Worm (Caenorhabditis elegans): ENCODE measurements around the gene B0285.3.

Gene B0285.3

ce11 chrIII:4343070-4343469 lies at the start of gene B0285.3, which contains the start of gene lcmt-1:
Gene B0285.3 (minus strand): TSS chrIII:4343336.
Gene lcmt-1 (plus strand): TSS chrIII:4343446.
- TF ChIP-seq dao-5 (tag; optimal IDR thresholded peaks at IDR 0.05) (no peak), W03F9.2 (tag; optimal IDR thresholded peaks at IDR 0.05) (peak; percentile 55), him-1 (tag; optimal IDR thresholded peaks at IDR 0.05) (no peak)

ce11 chrIII:4391938-4392337 lies 48.8 kb upstream of the B0285.3 start:
- no peak for TF ChIP-seq dao-5 (tag; optimal IDR thresholded peaks at IDR 0.05)
- TF ChIP-seq him-1 (tag; optimal IDR thresholded peaks at IDR 0.05), result no peak
- TF ChIP-seq W03F9.2 (tag; optimal IDR thresholded peaks at IDR 0.05), result no peak

ce11 chrIII:4391319-4391718 lies 48.2 kb upstream of the B0285.3 start:
- TF ChIP-seq him-1 (tag; optimal IDR thresholded peaks at IDR 0.05) (no peak), W03F9.2 (tag; optimal IDR thresholded peaks at IDR 0.05) (no peak), dao-5 (tag; optimal IDR thresholded peaks at IDR 0.05) (no peak)

- no peak for TF ChIP-seq W03F9.2 (tag; optimal IDR thresholded peaks at IDR 0.05)
- TF ChIP-seq him-1 (tag; optimal IDR thresholded peaks at IDR 0.05), result no peak
- TF ChIP-seq dao-5 (tag; optimal IDR thresholded peaks at IDR 0.05), result no peak
Measured at ce11 chrIII:4390421-4390820, 47.3 kb upstream of the B0285.3 start.

- TF ChIP-seq him-1 (tag; optimal IDR thresholded peaks at IDR 0.05) (no peak), W03F9.2 (tag; optimal IDR thresholded peaks at IDR 0.05) (no peak)
Measured at ce11 chrIII:4384487-4384886, 41.4 kb upstream of the B0285.3 start, which contains the start of gene pals-28. Gene pals-28 (plus strand): TSS chrIII:4384787.

ce11 chrIII:4382118-4382517 lies 39.0 kb upstream of the B0285.3 start:
- TF ChIP-seq him-1 (tag; optimal IDR thresholded peaks at IDR 0.05) (no peak), W03F9.2 (tag; optimal IDR thresholded peaks at IDR 0.05) (no peak), dao-5 (tag; optimal IDR thresholded peaks at IDR 0.05) (no peak)

ce11 chrIII:4381343-4381742 lies 38.2 kb upstream of the B0285.3 start, which contains the start of gene pals-27:
Gene pals-27 (plus strand): TSS chrIII:4381643.
- TF ChIP-seq dao-5 (tag; optimal IDR thresholded peaks at IDR 0.05) (no peak), W03F9.2 (tag; optimal IDR thresholded peaks at IDR 0.05) (no peak), him-1 (tag; optimal IDR thresholded peaks at IDR 0.05) (no peak)

ce11 chrIII:4380835-4381234 lies 37.7 kb upstream of the B0285.3 start:
- TF ChIP-seq dao-5 (tag; optimal IDR thresholded peaks at IDR 0.05) (no peak), him-1 (tag; optimal IDR thresholded peaks at IDR 0.05) (no peak), W03F9.2 (tag; optimal IDR thresholded peaks at IDR 0.05) (no peak)

ce11 chrIII:4379717-4380116 lies 36.6 kb upstream of the B0285.3 start, which contains the start of gene B0284.3:
Gene B0284.3 (minus strand): TSS chrIII:4379817.
- no peak for TF ChIP-seq W03F9.2 (tag; optimal IDR thresholded peaks at IDR 0.05)
- TF ChIP-seq him-1 (tag; optimal IDR thresholded peaks at IDR 0.05), result no peak
- no peak for TF ChIP-seq dao-5 (tag; optimal IDR thresholded peaks at IDR 0.05)

ce11 chrIII:4374854-4375253 lies 31.7 kb upstream of the B0285.3 start, which contains the start of gene pals-26:
Gene pals-26 (plus strand): TSS chrIII:4375154.
- TF ChIP-seq W03F9.2 (tag; optimal IDR thresholded peaks at IDR 0.05) (no peak), dao-5 (tag; optimal IDR thresholded peaks at IDR 0.05) (no peak), him-1 (tag; optimal IDR thresholded peaks at IDR 0.05) (no peak)

ce11 chrIII:4372894-4373293 lies 29.8 kb upstream of the B0285.3 start:
- TF ChIP-seq him-1 (tag; optimal IDR thresholded peaks at IDR 0.05) (no peak), dao-5 (tag; optimal IDR thresholded peaks at IDR 0.05) (no peak), W03F9.2 (tag; optimal IDR thresholded peaks at IDR 0.05) (no peak)

ce11 chrIII:4370585-4370984 lies 27.4 kb upstream of the B0285.3 start, which contains the start of gene ckb-3:
Gene ckb-3 (plus strand): TSS chrIII:4370885.
- no peak for TF ChIP-seq dao-5 (tag; optimal IDR thresholded peaks at IDR 0.05)
- no peak for TF ChIP-seq him-1 (tag; optimal IDR thresholded peaks at IDR 0.05)

ce11 chrIII:4369381-4369809 lies 26.3 kb upstream of the B0285.3 start:
- peak; percentile 75 for TF ChIP-seq dao-5 (tag; optimal IDR thresholded peaks at IDR 0.05)

- TF ChIP-seq him-1 (tag; optimal IDR thresholded peaks at IDR 0.05) (no peak), dao-5 (tag; optimal IDR thresholded peaks at IDR 0.05) (no peak), W03F9.2 (tag; optimal IDR thresholded peaks at IDR 0.05) (no peak)
Measured at ce11 chrIII:4367649-4368048, 24.5 kb upstream of the B0285.3 start, which contains the start of gene ckb-2. Gene ckb-2 (plus strand): TSS chrIII:4367949.

ce11 chrIII:4364974-4365373 lies 21.8 kb upstream of the B0285.3 start, which contains the start of gene ckb-1:
Gene ckb-1 (plus strand): TSS chrIII:4365274.
- TF ChIP-seq dao-5 (tag; optimal IDR thresholded peaks at IDR 0.05) (no peak), him-1 (tag; optimal IDR thresholded peaks at IDR 0.05) (no peak), W03F9.2 (tag; optimal IDR thresholded peaks at IDR 0.05) (no peak)

Data from whole organism, L4/young adult.